Worm (Caenorhabditis elegans) whole organism, midembryonic: Measurements from ENCODE around the gene sri-37.
"Not testable (repeated sequence)": the region's sequence is repeated elsewhere in the genome, so short reads cannot be mapped to it uniquely, and the experiment has no call there.

Experiments used
- T22C8.4 ChIP-seq: fragments of 200-800 bp; sonication (Bioruptor generic); IDR thresholded peaks from 2 replicates; pipeline ENCODE4 v1.3.6; 2022; ENCODE audit warnings: missing genetic modification characterization, missing compliant biosample characterization
- cog-1 ChIP-seq: sonication (generic microtip); optimal IDR thresholded peaks from 2 replicates; lab custom pipeline; 2016; ENCODE audit warnings: missing genetic modification characterization, missing compliant biosample characterization
- flt-1 ChIP-seq: fragments of 200-800 bp; sonication (Bioruptor generic); IDR thresholded peaks from 2 replicates; pipeline ENCODE4 v1.3.6; 2022; ENCODE audit warnings: missing genetic modification characterization, missing compliant biosample characterization
- klf-2 ChIP-seq: fragments of 200-800 bp; sonication (Bioruptor generic); conservative IDR thresholded peaks from 2 replicates; pipeline ENCODE4 v1.3.6; 2022; ENCODE audit warnings: missing genetic modification reagents, missing genetic modification characterization, missing compliant biosample characterization
- med-1 ChIP-seq: sonication (generic microtip); optimal IDR thresholded peaks from 2 replicates; lab custom pipeline; 2017; ENCODE audit warnings: missing genetic modification characterization, mild to moderate bottlenecking, missing compliant biosample characterization, antibody characterized with exemption, missing genetic modification reagents; ENCODE audit not compliant: insufficient read depth
- ref-1 ChIP-seq: fragments of 200-800 bp; sonication (Bioruptor generic); conservative IDR thresholded peaks from 2 replicates; pipeline ENCODE4 v1.3.6; 2022; ENCODE audit warnings: missing genetic modification reagents, missing genetic modification characterization, missing compliant biosample characterization
- tab-1 ChIP-seq: fragments of 200-800 bp; sonication (Bioruptor generic); IDR thresholded peaks from 2 replicates; pipeline ENCODE4 v1.3.6; 2022; ENCODE audit warnings: missing genetic modification characterization, missing compliant biosample characterization

DNA sequence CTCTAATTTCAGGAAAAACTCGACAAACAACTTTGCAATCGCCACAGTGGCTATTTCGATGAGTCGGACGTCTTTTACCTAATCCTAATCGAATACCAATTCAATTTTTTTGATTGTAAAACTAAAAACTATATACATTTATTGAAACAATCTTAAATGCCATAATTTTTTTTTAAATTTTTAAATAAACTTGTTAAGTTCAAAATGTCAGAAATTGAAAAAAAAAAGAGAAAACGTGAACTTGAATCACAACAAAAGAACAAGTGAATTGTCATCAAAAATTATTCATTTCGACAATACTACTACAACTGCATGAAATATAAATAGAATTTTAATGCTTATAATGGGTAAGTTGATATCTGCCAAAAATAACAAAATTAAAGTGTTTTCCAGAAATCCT is 17.1 kb upstream of the sri-37 start, which contains the start of gene D2062.13:
- not testable (repeated sequence) for TF ChIP-seq klf-2 (GFP tag; lab: Robert Waterston, UW); flt-1 (GFP tag; lab: Robert Waterston, UW); tab-1; T22C8.4; cog-1 (tag; lab: Kevin White, UChicago); ref-1 (GFP tag; lab: Robert Waterston, UW); med-1 (GFP tag; lab: Kevin White, UChicago)
